Fruit fly (Drosophila melanogaster) whole organism, embryonic: ENCODE measurements around the gene PIG-U.
A peak's percentile ranks its signal among the peaks of the same experiment; 100 is the strongest.

Experiments used
- Ada2b ChIP-seq: fragments of 200-800 bp; sonication (Bioruptor generic); IDR thresholded peaks from 2 replicates; pipeline ENCODE4 v1.3.6; 2022; ENCODE audit warnings: missing biosample characterization, missing genetic modification characterization
- Bgb ChIP-seq: fragments of 200-800 bp; sonication (Bioruptor generic); IDR thresholded peaks from 2 replicates; pipeline ENCODE4 v1.3.6; 2022; ENCODE audit warnings: missing biosample characterization, missing genetic modification characterization; ENCODE audit not compliant: partially characterized antibody
- CG10267 ChIP-seq: fragments of 200-800 bp; sonication (Bioruptor generic); optimal IDR thresholded peaks from 2 replicates; lab custom pipeline; 2018; ENCODE audit warnings: missing biosample characterization, mild to moderate bottlenecking, missing genetic modification characterization, moderate library complexity
- CG10321 ChIP-seq: fragments of 200-800 bp; sonication (Bioruptor generic); IDR thresholded peaks from 2 replicates; pipeline ENCODE4 v1.3.6; 2022; ENCODE audit warnings: missing biosample characterization, missing genetic modification characterization
- CG10654 ChIP-seq: fragments of 200-800 bp; sonication (Bioruptor generic); optimal IDR thresholded peaks from 2 replicates; lab custom pipeline; 2016; ENCODE audit warnings: missing biosample characterization, missing genetic modification characterization
- CG11696 ChIP-seq: fragments of 200-800 bp; sonication (Bioruptor generic); IDR thresholded peaks from 2 replicates; pipeline ENCODE4 v1.3.6; 2022; ENCODE audit warnings: missing biosample characterization, missing genetic modification characterization
- CG12391 ChIP-seq: fragments of 200-800 bp; sonication (Bioruptor generic); optimal IDR thresholded peaks from 3 replicates; lab custom pipeline; 2018; ENCODE audit warnings: missing biosample characterization, mild to moderate bottlenecking, missing genetic modification characterization, moderate library complexity
- CG13424 ChIP-seq: fragments of 200-800 bp; sonication (Bioruptor generic); optimal IDR thresholded peaks from 2 replicates; lab custom pipeline; 2019; ENCODE audit warnings: missing biosample characterization, mild to moderate bottlenecking, missing genetic modification characterization, moderate library complexity
- CG15696 ChIP-seq: fragments of 200-800 bp; sonication (Bioruptor generic); optimal IDR thresholded peaks from 2 replicates; lab custom pipeline; 2019; ENCODE audit warnings: missing biosample characterization, mild to moderate bottlenecking, missing genetic modification characterization, moderate library complexity
- CG1647 ChIP-seq: fragments of 200-800 bp; sonication (Bioruptor generic); optimal IDR thresholded peaks from 3 replicates; lab custom pipeline; 2016; ENCODE audit warnings: missing biosample characterization, missing genetic modification characterization
- CG16779 ChIP-seq: fragments of 200-800 bp; sonication (Bioruptor generic); IDR thresholded peaks from 2 replicates; pipeline ENCODE4 v1.3.6; 2022; ENCODE audit warnings: missing biosample characterization, missing genetic modification characterization
- CG17361 ChIP-seq: fragments of 200-800 bp; sonication (Bioruptor generic); IDR thresholded peaks from 3 replicates; pipeline ENCODE4 v1.3.6; 2022; ENCODE audit warnings: missing biosample characterization, missing genetic modification characterization
- CG17829 ChIP-seq: fragments of 200-800 bp; optimal IDR thresholded peaks from 2 replicates; lab custom pipeline; 2019; ENCODE audit warnings: missing biosample characterization, mild to moderate bottlenecking, missing genetic modification characterization, moderate library complexity
- CG18011 ChIP-seq: fragments of 200-800 bp; sonication (Bioruptor generic); optimal IDR thresholded peaks from 2 replicates; lab custom pipeline; 2017; ENCODE audit warnings: missing biosample characterization, missing genetic modification characterization, mild to moderate bottlenecking, moderate library complexity, missing genotype
- CG2199 ChIP-seq: fragments of 200-800 bp; sonication (Bioruptor generic); IDR thresholded peaks from 3 replicates; pipeline ENCODE4 v1.3.6; 2022; ENCODE audit warnings: missing biosample characterization, missing genetic modification characterization
- CG32532 ChIP-seq: fragments of 200-800 bp; sonication (Bioruptor generic); IDR thresholded peaks from 2 replicates; pipeline ENCODE4 v1.3.6; 2022; ENCODE audit warnings: missing biosample characterization, missing genetic modification characterization
- CG4617 ChIP-seq: fragments of 200-800 bp; sonication (Bioruptor generic); optimal IDR thresholded peaks from 3 replicates; lab custom pipeline; 2016; ENCODE audit warnings: missing biosample characterization, missing genetic modification characterization, borderline replicate concordance
- CG7839 ChIP-seq: fragments of 200-800 bp; sonication (Bioruptor generic); optimal IDR thresholded peaks from 3 replicates; lab custom pipeline; 2018; ENCODE audit warnings: missing biosample characterization, mild to moderate bottlenecking, missing genetic modification characterization, moderate library complexity
- CG8388 ChIP-seq: fragments of 200-800 bp; sonication (Bioruptor generic); optimal IDR thresholded peaks from 2 replicates; lab custom pipeline; 2019; ENCODE audit warnings: missing biosample characterization, mild to moderate bottlenecking, missing genetic modification characterization, moderate library complexity
- CG8765 ChIP-seq: fragments of 200-800 bp; sonication (Bioruptor generic); IDR thresholded peaks from 2 replicates; pipeline ENCODE4 v1.3.6; 2022; ENCODE audit warnings: missing biosample characterization, missing genetic modification characterization
- CG9609 ChIP-seq: fragments of 200-800 bp; sonication (Bioruptor generic); optimal IDR thresholded peaks from 3 replicates; lab custom pipeline; 2016; ENCODE audit warnings: missing biosample characterization, missing genetic modification characterization
- CG9797 ChIP-seq: fragments of 200-800 bp; sonication (Bioruptor generic); optimal IDR thresholded peaks from 3 replicates; lab custom pipeline; 2018; ENCODE audit warnings: missing biosample characterization, mild to moderate bottlenecking, missing genetic modification characterization
- Dfd ChIP-seq, 2 experiments: fragments of >200 bp; optimal IDR thresholded peaks; 2 replicates each; lab custom pipeline; 2017; ENCODE audit warnings: missing biosample characterization in 2 of 2, missing genetic modification characterization in 2 of 2
- E2f1 ChIP-seq: fragments of 200-800 bp; sonication (Bioruptor generic); IDR thresholded peaks from 2 replicates; pipeline ENCODE4 v1.3.6; 2022; ENCODE audit warnings: missing biosample characterization, missing genetic modification characterization
- Ets65A ChIP-seq: fragments of 200-800 bp; sonication (Bioruptor generic); peaks from one replicate; lab custom pipeline; 2016; ENCODE audit warnings: missing biosample characterization, missing genetic modification characterization
- HHEX ChIP-seq: fragments of 200-800 bp; sonication (Bioruptor generic); optimal IDR thresholded peaks from 3 replicates; lab custom pipeline; 2017; ENCODE audit warnings: missing biosample characterization, mild to moderate bottlenecking, missing genetic modification characterization, missing genetic modification reagents
- HLH4C ChIP-seq: fragments of 200-800 bp; sonication (Bioruptor generic); IDR thresholded peaks from 3 replicates; pipeline ENCODE4 v1.3.6; 2022; ENCODE audit warnings: missing biosample characterization, missing genetic modification characterization; ENCODE audit not compliant: partially characterized antibody
- Lim3 ChIP-seq: fragments of 200-800 bp; sonication (Bioruptor generic); IDR thresholded peaks from 2 replicates; pipeline ENCODE4 v1.3.6; 2022; ENCODE audit warnings: missing biosample characterization, missing genetic modification characterization
- Myb ChIP-seq: fragments of 200-800 bp; sonication (Bioruptor generic); optimal IDR thresholded peaks from 2 replicates; lab custom pipeline; 2016; ENCODE audit warnings: missing biosample characterization, missing genetic modification characterization
- Oaz ChIP-seq: fragments of 200-800 bp; sonication (Bioruptor generic); IDR thresholded peaks from 2 replicates; pipeline ENCODE4 v1.3.6; 2022; ENCODE audit warnings: missing biosample characterization, missing genetic modification characterization
- Sry-β ChIP-seq: fragments of 200-800 bp; sonication (Bioruptor generic); optimal IDR thresholded peaks from 2 replicates; lab custom pipeline; 2018; ENCODE audit warnings: missing biosample characterization, mild to moderate bottlenecking, missing genetic modification characterization, moderate library complexity
- Stat92E ChIP-seq, 3 experiments: fragments of >200 bp in 2 of 3; fragments of 200-800 bp in 1 of 3; sonication (Bioruptor generic) in 1 of 3; optimal IDR thresholded peaks; 2 replicates each; lab custom pipeline; 2017 to 2019; ENCODE audit warnings: missing biosample characterization in 3 of 3, missing genetic modification characterization in 3 of 3, mild to moderate bottlenecking in 1 of 3, moderate library complexity in 1 of 3
- az2 ChIP-seq: fragments of 200-800 bp; sonication (Bioruptor generic); optimal IDR thresholded peaks from 3 replicates; lab custom pipeline; 2016; ENCODE audit warnings: missing biosample characterization, missing genetic modification characterization
- cad ChIP-seq: fragments of >200 bp; optimal IDR thresholded peaks from 2 replicates; lab custom pipeline; 2017; ENCODE audit warnings: missing biosample characterization, missing genetic modification characterization
- cas ChIP-seq: fragments of 200-800 bp; sonication (Bioruptor generic); IDR thresholded peaks from 2 replicates; pipeline ENCODE4 v1.3.6; 2022; ENCODE audit warnings: missing biosample characterization, missing genetic modification characterization
- chinmo ChIP-seq: fragments of 200-800 bp; sonication (Bioruptor generic); IDR thresholded peaks from 4 replicates; pipeline ENCODE4 v1.3.6; 2022; ENCODE audit warnings: missing biosample characterization, missing genetic modification characterization; ENCODE audit not compliant: partially characterized antibody
- crp ChIP-seq, 2 experiments: fragments of 200-800 bp; sonication (Bioruptor generic); optimal IDR thresholded peaks; 2 replicates in 1 of 2; 3 replicates in 1 of 2; lab custom pipeline; 2017; ENCODE audit warnings: missing biosample characterization in 2 of 2, missing genetic modification characterization in 2 of 2, mild to moderate bottlenecking in 1 of 2, moderate library complexity in 1 of 2
- esg ChIP-seq: fragments of 200-800 bp; sonication (Bioruptor generic); conservative IDR thresholded peaks from 2 replicates; pipeline ENCODE4 v1.3.6; 2022; ENCODE audit warnings: missing biosample characterization, missing genetic modification characterization
- grau ChIP-seq: fragments of 200-800 bp; optimal IDR thresholded peaks from 3 replicates; lab custom pipeline; 2019; ENCODE audit warnings: missing biosample characterization, mild to moderate bottlenecking, missing genetic modification characterization, moderate library complexity
- jigr1 ChIP-seq: fragments of 200-800 bp; sonication (Bioruptor generic); IDR thresholded peaks from 3 replicates; pipeline ENCODE4 v1.3.6; 2022; ENCODE audit warnings: missing biosample characterization, missing genetic modification characterization
- lov ChIP-seq, 2 experiments: fragments of 200-800 bp in 1 of 2; fragments of >200 bp in 1 of 2; sonication (Bioruptor generic) in 1 of 2; IDR thresholded peaks in 1 of 2; optimal IDR thresholded peaks in 1 of 2; 2 replicates in 1 of 2; 3 replicates in 1 of 2; pipeline versions ENCODE4 v1.3.6 to Lab custom; 2017 to 2022; ENCODE audit warnings: missing biosample characterization in 1 of 2, missing genetic modification characterization in 1 of 2
- maf-S ChIP-seq: fragments of 200-800 bp; sonication (Bioruptor generic); optimal IDR thresholded peaks from 2 replicates; lab custom pipeline; 2016; ENCODE audit warnings: missing biosample characterization, missing genetic modification characterization
- org-1 ChIP-seq: fragments of 200-800 bp; sonication (Bioruptor generic); optimal IDR thresholded peaks from 2 replicates; lab custom pipeline; 2017; ENCODE audit warnings: missing biosample characterization, missing genetic modification characterization
- row ChIP-seq: fragments of 200-800 bp; sonication (Bioruptor generic); IDR thresholded peaks from 3 replicates; pipeline ENCODE4 v1.3.6; 2022; ENCODE audit warnings: missing biosample characterization, missing genetic modification characterization
- sens ChIP-seq: fragments of 200-800 bp; sonication (Bioruptor generic); peaks from one replicate; lab custom pipeline; 2016; ENCODE audit warnings: missing biosample characterization, missing genetic modification characterization
- slbo ChIP-seq: fragments of 200-800 bp; sonication (Bioruptor generic); IDR thresholded peaks from 2 replicates; pipeline ENCODE4 v1.3.6; 2022; ENCODE audit warnings: missing biosample characterization, missing genetic modification characterization
- sob ChIP-seq: fragments of 200-800 bp; sonication (Bioruptor generic); IDR thresholded peaks from 2 replicates; pipeline ENCODE4 v1.3.6; 2022; ENCODE audit warnings: missing biosample characterization, missing genetic modification characterization
- ssp ChIP-seq: fragments of 200-800 bp; sonication (Bioruptor generic); IDR thresholded peaks from 2 replicates; pipeline ENCODE4 v1.3.6; 2022; ENCODE audit warnings: missing biosample characterization, missing genetic modification characterization
- sug ChIP-seq: fragments of 200-800 bp; optimal IDR thresholded peaks from 2 replicates; lab custom pipeline; 2019; ENCODE audit warnings: missing biosample characterization, mild to moderate bottlenecking, missing genetic modification characterization, moderate library complexity
- unc-4 ChIP-seq: fragments of 200-800 bp; sonication (Bioruptor generic); IDR thresholded peaks from 2 replicates; pipeline ENCODE4 v1.3.6; 2022; ENCODE audit warnings: missing biosample characterization, missing genetic modification characterization; ENCODE audit not compliant: partially characterized antibody

Gene PIG-U

DNA sequence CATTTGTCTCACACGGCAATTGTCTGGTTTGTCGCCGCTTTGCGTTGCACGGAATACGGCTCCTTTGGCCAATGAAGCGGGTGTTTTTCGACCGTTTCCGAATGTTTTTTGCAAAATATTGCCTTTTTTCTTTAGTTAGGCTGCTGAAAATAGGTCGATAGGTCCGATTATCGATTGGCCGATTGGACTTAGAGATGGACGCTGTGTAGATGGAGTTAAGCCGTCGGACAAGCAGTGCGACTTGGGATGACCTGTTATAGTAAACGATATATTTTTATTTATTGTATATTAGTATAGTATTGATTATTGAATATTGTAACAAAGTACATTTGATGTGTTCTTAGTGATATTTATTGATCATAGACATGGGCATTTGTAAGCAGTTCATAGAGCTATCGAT lies 13.4 kb downstream of the PIG-U start, which contains the start of the genes lmgA and lmgB (continued):
- TF ChIP-seq chinmo (GFP tag; lab: Robert Waterston, UW) (peak; percentile 46; the same call in 3 of the 4 replicates), CG13424 (peak; percentile 45), sob (GFP tag; lab: Robert Waterston, UW) (peak; percentile 47; the same call in 1 of the 2 replicates), sens (GFP tag; lab: Kevin White, UChicago) (peak; percentile 22), CG7839 (tag; lab: Kevin White, UChicago) (peak; percentile 27), CG8765 (GFP tag; lab: Robert Waterston, UW) (no peak), CG17829 (tag; lab: Kevin White, UChicago) (peak; percentile 64), Bgb (peak; percentile 86), slbo (peak; percentile 76), lov (optimal IDR thresholded peaks at IDR 0.05; lab: Kevin White, UChicago) (no peak), lov (GFP tag; IDR thresholded peaks at IDR 0.05; lab: Robert Waterston, UW) (no peak), CG2199 (no peak; the same call in 2 of the 3 replicates), org-1 (GFP tag; lab: Kevin White, UChicago) (no peak), CG16779 (GFP tag; lab: Robert Waterston, UW) (0 out of 2 replicates have a peak, but pooled peaks have one; percentile 19), cas (GFP tag; lab: Robert Waterston, UW) (peak; percentile 26; the same call in 1 of the 2 replicates), Ets65A (peak; percentile 66), HLH4C (peak; percentile 97), CG1647 (GFP tag; lab: Kevin White, UChicago) (peak; percentile 29), cad (GFP tag; lab: Kevin White, UChicago) (no peak), az2 (GFP tag; lab: Kevin White, UChicago) (peak; percentile 45), ssp (GFP tag; lab: Robert Waterston, UW) (no peak), CG10654 (GFP tag; lab: Kevin White, UChicago) (peak; percentile 60), Dfd (GFP tag; optimal IDR thresholded peaks at IDR 0.05; lab: Kevin White, UChicago) (peak in 1 of 2 experiments; percentile 4), maf-S (peak; percentile 4), CG12391 (tag; lab: Kevin White, UChicago) (peak; percentile 70), esg (peak; percentile 37), CG32532 (GFP tag; lab: Robert Waterston, UW) (peak; percentile 42; the same call in 1 of the 2 replicates), CG10267 (tag; lab: Kevin White, UChicago) (peak; percentile 68), row (GFP tag; lab: Robert Waterston, UW) (peak; percentile 61), CG8388 (GFP tag; lab: Kevin White, UChicago) (peak; percentile 8), Oaz (no peak), sug (tag; lab: Kevin White, UChicago) (no peak), Stat92E (GFP tag; optimal IDR thresholded peaks at IDR 0.05; lab: Kevin White, UChicago) (peak in 1 of 3 experiments; percentile 52), Lim3 (GFP tag; lab: Robert Waterston, UW) (no peak), CG4617 (GFP tag; lab: Kevin White, UChicago) (peak; percentile 80), HHEX (GFP tag; lab: Kevin White, UChicago) (no peak), grau (tag; lab: Kevin White, UChicago) (peak; percentile 35), Myb (GFP tag; lab: Kevin White, UChicago) (peak; percentile 11), CG15696 (tag; lab: Kevin White, UChicago) (peak; percentile 16), CG17361 (GFP tag; lab: Robert Waterston, UW) (peak; percentile 51; the same call in 1 of the 3 replicates), unc-4 (GFP tag; lab: Robert Waterston, UW) (peak; percentile 83), crp (GFP tag; optimal IDR thresholded peaks at IDR 0.05; lab: Kevin White, UChicago) (peak in 1 of 2 experiments; percentile 48), CG9797 (GFP tag; lab: Kevin White, UChicago) (peak; percentile 22), E2f1 (0 out of 2 replicates have a peak, but pooled peaks have one; percentile 23), jigr1 (GFP tag; lab: Robert Waterston, UW) (no peak), CG11696 (GFP tag; lab: Robert Waterston, UW) (0 out of 2 replicates have a peak, but pooled peaks have one; percentile 7), Sry-β (GFP tag; lab: Kevin White, UChicago) (no peak), CG18011 (peak; percentile 35), CG9609 (GFP tag; lab: Kevin White, UChicago) (no peak), Ada2b (GFP tag; lab: Robert Waterston, UW) (0 out of 2 replicates have a peak, but pooled peaks have one; percentile 17), CG10321 (GFP tag; lab: Robert Waterston, UW) (no peak)
